Fruit fly (Drosophila melanogaster): ENCODE results near the gene sl.

The sl gene

DNA sequence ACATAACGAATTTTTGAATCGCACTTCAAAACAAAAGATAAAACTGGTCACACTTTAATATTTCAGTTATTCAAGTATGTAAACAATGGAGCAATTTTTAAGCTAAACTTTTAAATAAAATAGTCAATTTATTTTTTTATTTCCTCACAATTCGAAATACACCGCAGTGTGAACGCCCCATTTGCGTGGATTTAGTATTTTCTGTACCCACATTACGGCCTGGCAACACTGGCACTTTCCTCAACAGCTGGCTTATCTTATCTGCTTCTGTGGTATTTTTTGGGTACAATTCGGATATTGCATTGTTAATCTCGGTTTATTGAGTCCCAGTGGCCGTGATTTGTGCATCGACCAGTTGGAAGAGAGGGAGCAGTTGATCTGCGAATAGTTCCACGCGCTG, at the start of gene sl (continued):
- no peak for TF ChIP-seq Lim3 (GFP tag; IDR thresholded peaks at IDR 0.05)
- TF ChIP-seq D (optimal IDR thresholded peaks at IDR 0.05), result no peak
- no peak for TF ChIP-seq D (GFP tag; optimal IDR thresholded peaks at IDR 0.05)
- TF ChIP-seq GATAe (GFP tag; conservative IDR thresholded peaks at IDR 0.05), result peak; percentile 78
- TF ChIP-seq CG14860 (GFP tag; IDR thresholded peaks at IDR 0.05; ENCODE audit: partially characterized antibody), result no peak
- TF ChIP-seq Opbp (GFP tag; IDR thresholded peaks at IDR 0.05; ENCODE audit: partially characterized antibody), result 0 out of 3 replicates have a peak, but pooled peaks have one; percentile 27
- no peak for TF ChIP-seq CG6683 (GFP tag; optimal IDR thresholded peaks at IDR 0.05)
- TF ChIP-seq Sin3A (optimal IDR thresholded peaks at IDR 0.05), result peak; percentile 6
- TF ChIP-seq Dad (GFP tag; optimal IDR thresholded peaks at IDR 0.05), result peak; percentile 18
- peak; percentile 38 for TF ChIP-seq amos (GFP tag; IDR thresholded peaks at IDR 0.05; ENCODE audit: partially characterized antibody)
- no peak for TF ChIP-seq CG1603 (tag; optimal IDR thresholded peaks at IDR 0.05)
- TF ChIP-seq CG13287 (GFP tag; IDR thresholded peaks at IDR 0.05; ENCODE audit: partially characterized antibody), result peak; percentile 66
- TF ChIP-seq CG10267 (tag; optimal IDR thresholded peaks at IDR 0.05), result peak; percentile 38
- no peak for TF ChIP-seq Taf1 (GFP tag; IDR thresholded peaks at IDR 0.05)
- TF ChIP-seq sc (optimal IDR thresholded peaks at IDR 0.05), result no peak
- no peak for TF ChIP-seq sc (GFP tag; optimal IDR thresholded peaks at IDR 0.05)
- peak; percentile 22 for TF ChIP-seq nmo (GFP tag; optimal IDR thresholded peaks at IDR 0.05)
- TF ChIP-seq bab2 (GFP tag; optimal IDR thresholded peaks at IDR 0.05), result peak; percentile 41
- TF ChIP-seq CG7271 (tag; optimal IDR thresholded peaks at IDR 0.05), result no peak
- TF ChIP-seq crp (GFP tag; optimal IDR thresholded peaks at IDR 0.05), result peak; percentile 5 to 82
- TF ChIP-seq Camta (GFP tag; optimal IDR thresholded peaks at IDR 0.05), result peak; percentile 32
- peak; percentile 90 for TF ChIP-seq Med (GFP tag)
- peak; percentile 30 for TF ChIP-seq BEAF-32 (GFP tag; optimal IDR thresholded peaks at IDR 0.05)
- peak; percentile 26 for TF ChIP-seq CG13624 (GFP tag; optimal IDR thresholded peaks at IDR 0.05)
- TF ChIP-seq CG2678 (tag; optimal IDR thresholded peaks at IDR 0.05), result no peak
- peak; percentile 36 for TF ChIP-seq HmgZ (tag; optimal IDR thresholded peaks at IDR 0.05)
- peak; percentile 54 for TF ChIP-seq CG4617 (GFP tag; optimal IDR thresholded peaks at IDR 0.05; ENCODE audit: borderline replicate concordance)
- TF ChIP-seq pros (GFP tag; optimal IDR thresholded peaks at IDR 0.05), result no peak
- TF ChIP-seq CG31441 (GFP tag; IDR thresholded peaks at IDR 0.05), result no peak
- TF ChIP-seq CG14710 (tag; optimal IDR thresholded peaks at IDR 0.05), result peak; percentile 46
- no peak for TF ChIP-seq vfl (GFP tag; optimal IDR thresholded peaks at IDR 0.05)
- peak; percentile 19; the same call in 1 of the 2 replicates for TF ChIP-seq unc-4 (GFP tag; IDR thresholded peaks at IDR 0.05; ENCODE audit: partially characterized antibody)
- TF ChIP-seq CG7928 (GFP tag; optimal IDR thresholded peaks at IDR 0.05), result no peak
- no peak for TF ChIP-seq Bteb2 (GFP tag; optimal IDR thresholded peaks at IDR 0.05)
- 0 out of 2 replicates have a peak, but pooled peaks have one; percentile 15 for TF ChIP-seq vvl (GFP tag; IDR thresholded peaks at IDR 0.05)
- TF ChIP-seq row (GFP tag; IDR thresholded peaks at IDR 0.05), result peak; percentile 83
- no peak for TF ChIP-seq nau (GFP tag; optimal IDR thresholded peaks at IDR 0.05)
- TF ChIP-seq tio (GFP tag; optimal IDR thresholded peaks at IDR 0.05), result no peak
- no peak for TF ChIP-seq az2 (GFP tag; optimal IDR thresholded peaks at IDR 0.05)
- TF ChIP-seq CG6791 (GFP tag; IDR thresholded peaks at IDR 0.05; ENCODE audit: partially characterized antibody), result 0 out of 3 replicates have a peak, but pooled peaks have one; percentile 11

dm6 chrX:16303636-16304035, 46.5 kb upstream of the sl start, which contains the start of gene CG3679:
Gene CG3679 (plus strand): TSS chrX:16303870.
- no peak for TF ChIP-seq salm (tag; optimal IDR thresholded peaks at IDR 0.05)
- no peak for TF ChIP-seq dm (GFP tag; optimal IDR thresholded peaks at IDR 0.05)
- no peak for TF ChIP-seq CG17359 (tag; optimal IDR thresholded peaks at IDR 0.05)
- TF ChIP-seq Sox102F (GFP tag; optimal IDR thresholded peaks at IDR 0.05), result no peak
- TF ChIP-seq NC2β (GFP tag; optimal IDR thresholded peaks at IDR 0.05), result no peak
- peak; percentile 55; the same call in 2 of the 3 replicates for TF ChIP-seq hb (GFP tag; IDR thresholded peaks at IDR 0.05; ENCODE audit: partially characterized antibody)
- peak; percentile 62; the same call in 1 of the 2 replicates for TF ChIP-seq unc-4 (GFP tag; IDR thresholded peaks at IDR 0.05; ENCODE audit: partially characterized antibody)
- no peak for TF ChIP-seq B-H1 (GFP tag; IDR thresholded peaks at IDR 0.05)
- TF ChIP-seq pzg (GFP tag; optimal IDR thresholded peaks at IDR 0.05), result peak; percentile 38
- peak; percentile 84 for TF ChIP-seq Dref (GFP tag; IDR thresholded peaks at IDR 0.05)
- TF ChIP-seq CG7963 (GFP tag; IDR thresholded peaks at IDR 0.05; ENCODE audit: partially characterized antibody), result peak; percentile 70
- TF ChIP-seq Sry-β (GFP tag; optimal IDR thresholded peaks at IDR 0.05), result no peak
- TF ChIP-seq CG12659 (GFP tag; optimal IDR thresholded peaks at IDR 0.05), result peak; percentile 9
- peak; percentile 67 for TF ChIP-seq CG14860 (GFP tag; IDR thresholded peaks at IDR 0.05; ENCODE audit: partially characterized antibody)

Measured in whole organism, embryonic.